Fruit fly (Drosophila melanogaster) whole organism, embryonic: ENCODE data around the gene CG6163.

Experiments used
- Atf6 ChIP-seq: fragments of 200-800 bp; sonication (Bioruptor generic); IDR thresholded peaks from 2 replicates; pipeline ENCODE4 v1.3.6; 2022; ENCODE audit warnings: missing biosample characterization, missing genetic modification characterization
- CG10274 ChIP-seq: fragments of 200-800 bp; sonication (Bioruptor generic); optimal IDR thresholded peaks from 3 replicates; lab custom pipeline; 2017; ENCODE audit warnings: missing biosample characterization, mild to moderate bottlenecking, missing genetic modification characterization
- CG10431 ChIP-seq: fragments of 200-800 bp; sonication (Bioruptor generic); optimal IDR thresholded peaks from 3 replicates; lab custom pipeline; 2018; ENCODE audit warnings: missing biosample characterization, mild to moderate bottlenecking, missing genetic modification characterization
- CG10543 ChIP-seq: fragments of 200-800 bp; sonication (Bioruptor generic); optimal IDR thresholded peaks from 3 replicates; lab custom pipeline; 2017; ENCODE audit warnings: missing biosample characterization, mild to moderate bottlenecking, missing genetic modification characterization, moderate library complexity
- CG10654 ChIP-seq: fragments of 200-800 bp; sonication (Bioruptor generic); optimal IDR thresholded peaks from 2 replicates; lab custom pipeline; 2016; ENCODE audit warnings: missing biosample characterization, missing genetic modification characterization
- CG12104 ChIP-seq: fragments of 200-800 bp; sonication (Bioruptor generic); optimal IDR thresholded peaks from 3 replicates; lab custom pipeline; 2016; ENCODE audit warnings: missing biosample characterization, missing genetic modification characterization
- CG12155 ChIP-seq: fragments of 200-800 bp; sonication (Bioruptor generic); optimal IDR thresholded peaks from 3 replicates; lab custom pipeline; 2016; ENCODE audit warnings: missing biosample characterization, missing genetic modification characterization
- CG12942 ChIP-seq: fragments of 200-800 bp; sonication (Bioruptor generic); optimal IDR thresholded peaks from 3 replicates; lab custom pipeline; 2016; ENCODE audit warnings: missing biosample characterization, missing genetic modification characterization
- CG14441 ChIP-seq: fragments of 200-800 bp; sonication (Bioruptor generic); IDR thresholded peaks from 2 replicates; pipeline ENCODE4 v1.3.6; 2022; ENCODE audit warnings: missing biosample characterization, missing genetic modification characterization
- CG1529 ChIP-seq: fragments of 200-800 bp; sonication (Bioruptor generic); optimal IDR thresholded peaks from 3 replicates; lab custom pipeline; 2018; ENCODE audit warnings: missing biosample characterization, missing genetic modification characterization
- CG15479 ChIP-seq: fragments of 200-800 bp; sonication (Bioruptor generic); optimal IDR thresholded peaks from 3 replicates; lab custom pipeline; 2019; ENCODE audit warnings: missing biosample characterization, mild to moderate bottlenecking, missing genetic modification characterization, moderate library complexity
- CG15696 ChIP-seq: fragments of 200-800 bp; sonication (Bioruptor generic); optimal IDR thresholded peaks from 2 replicates; lab custom pipeline; 2019; ENCODE audit warnings: missing biosample characterization, mild to moderate bottlenecking, missing genetic modification characterization, moderate library complexity
- CG2875 ChIP-seq: fragments of 200-800 bp; sonication (Bioruptor generic); optimal IDR thresholded peaks from 2 replicates; lab custom pipeline; 2017; ENCODE audit warnings: missing biosample characterization, mild to moderate bottlenecking, missing genetic modification characterization, missing genetic modification reagents
- CG34224 ChIP-seq: fragments of 200-800 bp; sonication (Bioruptor generic); IDR thresholded peaks from 3 replicates; pipeline ENCODE4 v1.3.6; 2022; ENCODE audit warnings: missing biosample characterization, missing genetic modification characterization; ENCODE audit not compliant: partially characterized antibody
- CG34422 ChIP-seq: fragments of 200-800 bp; sonication (Bioruptor generic); IDR thresholded peaks from 3 replicates; pipeline ENCODE4 v1.3.6; 2022; ENCODE audit warnings: missing biosample characterization, missing genetic modification characterization
- CG8765 ChIP-seq: fragments of 200-800 bp; sonication (Bioruptor generic); IDR thresholded peaks from 2 replicates; pipeline ENCODE4 v1.3.6; 2022; ENCODE audit warnings: missing biosample characterization, missing genetic modification characterization
- CG9727 ChIP-seq: fragments of 200-800 bp; sonication (Bioruptor generic); optimal IDR thresholded peaks from 3 replicates; lab custom pipeline; 2017; ENCODE audit warnings: missing biosample characterization, mild to moderate bottlenecking, missing genetic modification characterization
- MTF-1 ChIP-seq: fragments of 200-800 bp; sonication (Bioruptor generic); optimal IDR thresholded peaks from 2 replicates; lab custom pipeline; 2018; ENCODE audit warnings: missing biosample characterization, mild to moderate bottlenecking, missing genetic modification characterization, borderline replicate concordance
- NC2α ChIP-seq: fragments of 200-800 bp; sonication (Bioruptor generic); optimal IDR thresholded peaks from 2 replicates; lab custom pipeline; 2016; ENCODE audit warnings: missing biosample characterization, missing genetic modification characterization
- NC2β ChIP-seq: fragments of 200-800 bp; sonication (Bioruptor generic); optimal IDR thresholded peaks from 2 replicates; lab custom pipeline; 2016; ENCODE audit warnings: missing biosample characterization, missing genetic modification characterization
- Oaz ChIP-seq: fragments of 200-800 bp; sonication (Bioruptor generic); IDR thresholded peaks from 2 replicates; pipeline ENCODE4 v1.3.6; 2022; ENCODE audit warnings: missing biosample characterization, missing genetic modification characterization
- Opbp ChIP-seq: fragments of 200-800 bp; sonication (Bioruptor generic); IDR thresholded peaks from 3 replicates; pipeline ENCODE4 v1.3.6; 2022; ENCODE audit warnings: missing biosample characterization, missing genetic modification characterization; ENCODE audit not compliant: partially characterized antibody
- Poxn ChIP-seq: fragments of 200-800 bp; sonication (Bioruptor generic); IDR thresholded peaks from 2 replicates; pipeline ENCODE4 v1.3.6; 2022; ENCODE audit warnings: missing biosample characterization, missing genetic modification characterization
- Sry-δ ChIP-seq: fragments of 200-800 bp; sonication (Bioruptor generic); optimal IDR thresholded peaks from 2 replicates; lab custom pipeline; 2016; ENCODE audit warnings: missing biosample characterization, missing genetic modification characterization
- aop ChIP-seq: fragments of 200-800 bp; sonication (Bioruptor generic); IDR thresholded peaks from 2 replicates; pipeline ENCODE4 v1.3.6; 2022; ENCODE audit warnings: missing biosample characterization, missing genetic modification characterization
- bbx ChIP-seq: fragments of 200-800 bp; sonication (Bioruptor generic); IDR thresholded peaks from 2 replicates; pipeline ENCODE4 v1.3.6; 2022; ENCODE audit warnings: missing biosample characterization, missing genetic modification characterization; ENCODE audit not compliant: partially characterized antibody
- cg ChIP-seq: fragments of 200-800 bp; sonication (Bioruptor generic); optimal IDR thresholded peaks from 3 replicates; lab custom pipeline; 2019; ENCODE audit warnings: missing biosample characterization, mild to moderate bottlenecking, missing genetic modification characterization, moderate library complexity
- chif ChIP-seq, 2 experiments: fragments of 200-800 bp; sonication (Bioruptor generic); optimal IDR thresholded peaks; 3 replicates each; lab custom pipeline; 2016; ENCODE audit warnings: missing biosample characterization in 2 of 2, missing genetic modification characterization in 2 of 2
- chinmo ChIP-seq: fragments of 200-800 bp; sonication (Bioruptor generic); IDR thresholded peaks from 4 replicates; pipeline ENCODE4 v1.3.6; 2022; ENCODE audit warnings: missing biosample characterization, missing genetic modification characterization; ENCODE audit not compliant: partially characterized antibody
- corto ChIP-seq: fragments of 200-800 bp; sonication (Bioruptor generic); optimal IDR thresholded peaks from 2 replicates; lab custom pipeline; 2016; ENCODE audit warnings: missing biosample characterization, mild to moderate bottlenecking, missing genetic modification characterization, moderate library complexity
- crc ChIP-seq: fragments of 200-800 bp; sonication (Bioruptor generic); optimal IDR thresholded peaks from 2 replicates; lab custom pipeline; 2016; ENCODE audit warnings: missing biosample characterization, missing genetic modification characterization
- danr ChIP-seq: fragments of 200-800 bp; sonication (Bioruptor generic); IDR thresholded peaks from 2 replicates; pipeline ENCODE4 v1.3.6; 2022; ENCODE audit warnings: missing biosample characterization, missing genetic modification characterization
- dm ChIP-seq: fragments of 200-800 bp; sonication (Bioruptor generic); optimal IDR thresholded peaks from 3 replicates; lab custom pipeline; 2016; ENCODE audit warnings: missing biosample characterization, missing genetic modification characterization
- dmrt99B ChIP-seq: fragments of 200-800 bp; sonication (Bioruptor generic); optimal IDR thresholded peaks from 2 replicates; lab custom pipeline; 2018; ENCODE audit warnings: missing biosample characterization, mild to moderate bottlenecking, missing genetic modification characterization, moderate library complexity
- fd96Cb ChIP-seq: fragments of 200-800 bp; sonication (Bioruptor generic); optimal IDR thresholded peaks from 2 replicates; lab custom pipeline; 2018; ENCODE audit warnings: missing biosample characterization, mild to moderate bottlenecking, missing genetic modification characterization, moderate library complexity
- hbn ChIP-seq: fragments of 200-800 bp; sonication (Bioruptor generic); IDR thresholded peaks from 2 replicates; pipeline ENCODE4 v1.3.6; 2022; ENCODE audit warnings: missing biosample characterization, missing genetic modification characterization; ENCODE audit not compliant: partially characterized antibody
- jumu ChIP-seq: fragments of 200-800 bp; sonication (Bioruptor generic); optimal IDR thresholded peaks from 3 replicates; lab custom pipeline; 2016; ENCODE audit warnings: missing biosample characterization, missing genetic modification characterization
- klu ChIP-seq: fragments of 200-800 bp; sonication (Bioruptor generic); IDR thresholded peaks from 2 replicates; pipeline ENCODE4 v1.3.6; 2022; ENCODE audit warnings: missing biosample characterization, missing genetic modification characterization
- phol ChIP-seq: fragments of 200-800 bp; sonication (Bioruptor generic); optimal IDR thresholded peaks from 3 replicates; lab custom pipeline; 2018; ENCODE audit warnings: missing biosample characterization, mild to moderate bottlenecking, missing genetic modification characterization, moderate library complexity
- psq ChIP-seq: fragments of 200-800 bp; sonication (Bioruptor generic); optimal IDR thresholded peaks from 2 replicates; lab custom pipeline; 2017; ENCODE audit warnings: missing biosample characterization, missing genetic modification characterization
- row ChIP-seq: fragments of 200-800 bp; sonication (Bioruptor generic); IDR thresholded peaks from 3 replicates; pipeline ENCODE4 v1.3.6; 2022; ENCODE audit warnings: missing biosample characterization, missing genetic modification characterization
- salm ChIP-seq: fragments of 200-800 bp; sonication (Bioruptor generic); optimal IDR thresholded peaks from 2 replicates; lab custom pipeline; 2018; ENCODE audit warnings: missing biosample characterization, mild to moderate bottlenecking, missing genetic modification characterization
- schlank ChIP-seq: fragments of 200-800 bp; sonication (Bioruptor generic); optimal IDR thresholded peaks from 2 replicates; lab custom pipeline; 2018; ENCODE audit warnings: missing biosample characterization, mild to moderate bottlenecking, missing genetic modification characterization
- scrt ChIP-seq: fragments of 200-800 bp; sonication (Bioruptor generic); optimal IDR thresholded peaks from 2 replicates; lab custom pipeline; 2018; ENCODE audit warnings: missing biosample characterization, mild to moderate bottlenecking, missing genetic modification characterization, moderate library complexity
- shn ChIP-seq: fragments of 200-800 bp; sonication (Bioruptor generic); optimal IDR thresholded peaks from 3 replicates; lab custom pipeline; 2016; ENCODE audit warnings: missing biosample characterization, missing genetic modification characterization
- sob ChIP-seq: fragments of 200-800 bp; sonication (Bioruptor generic); IDR thresholded peaks from 2 replicates; pipeline ENCODE4 v1.3.6; 2022; ENCODE audit warnings: missing biosample characterization, missing genetic modification characterization
- stwl ChIP-seq: fragments of 200-800 bp; sonication (Bioruptor generic); optimal IDR thresholded peaks from 3 replicates; lab custom pipeline; 2018; ENCODE audit warnings: missing biosample characterization, mild to moderate bottlenecking, missing genetic modification characterization, moderate library complexity
- tgo ChIP-seq: fragments of 200-800 bp; sonication (Bioruptor generic); IDR thresholded peaks from 3 replicates; pipeline ENCODE4 v1.3.6; 2022; ENCODE audit warnings: missing biosample characterization, missing genetic modification characterization
- toy ChIP-seq: fragments of 200-800 bp; sonication (Bioruptor generic); IDR thresholded peaks from 2 replicates; pipeline ENCODE4 v1.3.6; 2022; ENCODE audit warnings: missing biosample characterization, missing genetic modification characterization
- trem ChIP-seq: fragments of 200-800 bp; optimal IDR thresholded peaks from 3 replicates; lab custom pipeline; 2019; ENCODE audit warnings: missing biosample characterization, mild to moderate bottlenecking, missing genetic modification characterization, moderate library complexity
- vfl ChIP-seq: fragments of 200-800 bp; sonication (Bioruptor generic); optimal IDR thresholded peaks from 2 replicates; lab custom pipeline; 2016; ENCODE audit warnings: missing biosample characterization, missing genetic modification characterization

CG6163 gene

DNA sequence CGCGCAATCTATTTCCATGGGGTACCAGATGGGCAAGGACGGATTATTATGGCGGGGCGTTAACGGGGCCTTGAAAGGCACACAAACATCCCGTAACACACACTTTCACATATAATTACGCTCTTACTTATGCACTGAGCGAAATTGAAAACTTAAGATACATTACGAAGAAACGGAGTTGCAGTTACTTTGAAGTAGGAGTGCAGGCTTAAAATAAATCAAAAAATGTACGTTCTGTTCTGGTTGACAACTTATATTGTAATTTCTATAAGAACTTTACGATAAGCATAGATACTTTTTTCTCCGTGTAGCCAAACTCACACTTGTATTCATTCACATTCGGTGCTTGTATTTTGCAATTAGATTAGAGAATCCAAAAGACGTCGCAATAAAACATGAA, 11.7 kb downstream of the CG6163 start (continued):
- TF ChIP-seq CG12942 (GFP tag; lab: Kevin White, UChicago) (peak; percentile 71), psq (GFP tag; lab: Kevin White, UChicago) (peak; percentile 25), cg (GFP tag; lab: Kevin White, UChicago) (peak; percentile 43), chinmo (GFP tag; lab: Robert Waterston, UW) (no peak), fd96Cb (peak; percentile 60), Oaz (GFP tag; lab: Robert Waterston, UW) (peak; percentile 61), danr (GFP tag; lab: Robert Waterston, UW) (peak; percentile 48; the same call in 1 of the 2 replicates), CG10654 (GFP tag; lab: Kevin White, UChicago) (peak; percentile 73), dm (GFP tag; lab: Kevin White, UChicago) (peak; percentile 58), salm (tag; lab: Kevin White, UChicago) (peak; percentile 49), CG15479 (GFP tag; lab: Kevin White, UChicago) (no peak), chif (GFP tag; optimal IDR thresholded peaks at IDR 0.05; lab: Kevin White, UChicago) (peak; percentile 77 to 88), CG8765 (GFP tag; lab: Robert Waterston, UW) (peak; percentile 64; the same call in 1 of the 2 replicates), sob (GFP tag; lab: Robert Waterston, UW) (peak; percentile 90), NC2α (GFP tag; lab: Kevin White, UChicago) (peak; percentile 75), scrt (GFP tag; lab: Kevin White, UChicago) (peak; percentile 74), CG1529 (GFP tag; lab: Kevin White, UChicago) (peak; percentile 56), schlank (tag; lab: Kevin White, UChicago) (peak; percentile 88), CG10431 (GFP tag; lab: Kevin White, UChicago) (no peak), tgo (GFP tag; lab: Robert Waterston, UW) (peak; percentile 82), Sry-δ (GFP tag; lab: Kevin White, UChicago) (peak; percentile 54), shn (peak; percentile 78), stwl (tag; lab: Kevin White, UChicago) (no peak), dmrt99B (tag; lab: Kevin White, UChicago) (peak; percentile 81), CG9727 (GFP tag; lab: Kevin White, UChicago) (peak; percentile 87), CG14441 (GFP tag; lab: Robert Waterston, UW) (peak; percentile 90), row (GFP tag; lab: Robert Waterston, UW) (peak; percentile 92), aop (GFP tag; lab: Robert Waterston, UW) (no peak), CG12155 (GFP tag; lab: Kevin White, UChicago) (peak; percentile 91), Atf6 (GFP tag; lab: Robert Waterston, UW) (peak; percentile 94), klu (peak; percentile 76), vfl (GFP tag; lab: Kevin White, UChicago) (peak; percentile 90), MTF-1 (GFP tag; lab: Kevin White, UChicago) (peak; percentile 12), Poxn (peak; percentile 76), CG2875 (GFP tag; lab: Kevin White, UChicago) (no peak), bbx (GFP tag; lab: Robert Waterston, UW) (no peak), CG12104 (GFP tag; lab: Kevin White, UChicago) (peak; percentile 75), NC2β (GFP tag; lab: Kevin White, UChicago) (peak; percentile 70), trem (tag; lab: Kevin White, UChicago) (no peak), CG10543 (GFP tag; lab: Kevin White, UChicago) (peak; percentile 80), CG34422 (GFP tag; lab: Robert Waterston, UW) (peak; percentile 83), hbn (GFP tag; lab: Robert Waterston, UW) (no peak), CG10274 (GFP tag; lab: Kevin White, UChicago) (peak; percentile 75), CG34224 (no peak), crc (GFP tag; lab: Kevin White, UChicago) (peak; percentile 87), toy (GFP tag; lab: Robert Waterston, UW) (peak; percentile 69), CG15696 (tag; lab: Kevin White, UChicago) (peak; percentile 56), corto (GFP tag; lab: Kevin White, UChicago) (peak; percentile 92), phol (peak; percentile 61), jumu (GFP tag; lab: Kevin White, UChicago) (peak; percentile 74), Opbp (GFP tag; lab: Robert Waterston, UW) (no peak)
